Worm (Caenorhabditis elegans): ENCODE measurements around the gene col-101.

Gene col-101

DNA sequence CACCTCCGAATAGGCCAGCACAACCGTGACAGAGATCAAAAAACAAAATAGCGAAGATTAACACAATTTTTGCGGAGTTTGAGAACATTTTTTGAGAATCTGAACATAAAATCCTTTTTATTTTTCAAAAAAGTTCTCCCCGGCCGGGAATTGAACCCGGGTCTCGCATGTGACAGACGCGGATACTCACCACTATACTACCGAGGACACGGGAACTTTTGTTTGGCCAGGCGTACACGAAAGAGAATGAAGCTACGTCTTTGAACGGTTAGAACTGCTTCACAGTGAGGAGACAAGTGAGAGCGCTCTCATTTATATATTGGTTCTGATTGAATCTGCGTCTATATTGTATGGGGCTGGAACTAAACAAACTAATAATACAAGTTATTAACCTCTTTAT is 4.3 kb downstream of the col-101 start, which contains the start of gene grl-26 (continued):
- TF ChIP-seq sma-3 (GFP tag; optimal IDR thresholded peaks at IDR 0.05) (peak; percentile 54), crh-2 (tag; optimal IDR thresholded peaks at IDR 0.05) (peak; percentile 36), R02D3.7 (tag; optimal IDR thresholded peaks at IDR 0.05) (no peak), mdl-1 (tag; optimal IDR thresholded peaks at IDR 0.05) (peak in 1 of 2 experiments; percentile 26), ama-1 (optimal IDR thresholded peaks at IDR 0.05) (no peak), nhr-21 (tag; optimal IDR thresholded peaks at IDR 0.05) (peak; percentile 19), nhr-25 (tag; optimal IDR thresholded peaks at IDR 0.05) (no peak), sma-9 (GFP tag; optimal IDR thresholded peaks at IDR 0.05) (peak; percentile 45), sma-9 (tag; optimal IDR thresholded peaks at IDR 0.05) (no peak), zag-1 (tag; optimal IDR thresholded peaks at IDR 0.05) (no peak), sem-4 (tag; optimal IDR thresholded peaks at IDR 0.05) (no peak), elt-3 (tag; optimal IDR thresholded peaks at IDR 0.05) (no peak), nhr-23 (tag; optimal IDR thresholded peaks at IDR 0.05) (no peak), ztf-1 (GFP tag; conservative IDR thresholded peaks at IDR 0.05) (no peak), C34F6.9 (tag; optimal IDR thresholded peaks at IDR 0.05) (peak; percentile 33)

DNA sequence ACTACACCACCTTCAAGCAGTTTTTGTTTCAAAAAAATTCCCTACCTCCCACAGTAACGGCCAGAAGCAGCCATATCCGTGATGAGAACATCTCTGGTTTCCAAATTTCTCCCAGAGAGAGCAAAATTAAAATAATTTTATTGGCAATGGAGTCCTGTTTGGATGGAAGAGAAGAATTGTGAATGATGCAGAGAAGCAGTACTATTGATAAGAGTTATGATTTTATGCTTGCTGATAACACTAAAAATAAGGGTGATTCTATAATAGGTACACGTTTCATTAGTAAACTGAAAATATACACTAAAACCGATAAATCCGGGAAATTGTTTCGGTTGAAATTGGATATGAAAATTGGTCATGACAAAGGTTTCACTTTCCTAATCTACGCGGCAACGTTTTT is 6.4 kb downstream of the col-101 start, which contains the start of gene dsc-4:
Gene dsc-4 (minus strand): TSS at position 165 of the 400 bp plus-strand sequence.
- TF ChIP-seq lin-11 (tag; optimal IDR thresholded peaks at IDR 0.05) (no peak), fos-1 (tag; optimal IDR thresholded peaks at IDR 0.05) (peak; percentile 58)

DNA sequence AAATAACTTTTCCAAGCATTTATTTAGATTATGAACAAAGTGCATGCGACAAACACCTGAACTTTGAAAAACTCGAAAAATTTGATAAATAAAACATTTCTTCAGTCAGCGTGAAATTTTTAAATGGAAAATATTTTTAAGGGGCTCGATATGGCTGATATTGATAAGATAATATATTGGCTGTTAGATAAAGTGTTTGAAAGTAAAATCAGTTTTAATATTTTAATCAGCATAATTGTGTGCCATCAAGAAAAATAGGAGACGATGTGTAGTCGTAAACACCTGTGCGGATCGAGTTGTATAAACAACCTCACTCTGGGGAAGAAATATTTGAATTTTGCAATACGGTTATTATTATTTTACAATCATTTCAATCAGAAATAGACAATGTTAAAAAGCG is 7.2 kb downstream of the col-101 start:
- TF ChIP-seq lin-13 (GFP tag; optimal IDR thresholded peaks at IDR 0.05) (no peak), aly-2 (tag; optimal IDR thresholded peaks at IDR 0.05) (no peak), mab-5 (tag; optimal IDR thresholded peaks at IDR 0.05) (no peak), crh-2 (tag; optimal IDR thresholded peaks at IDR 0.05) (no peak), mbf-1 (tag; optimal IDR thresholded peaks at IDR 0.05) (no peak), zag-1 (tag; optimal IDR thresholded peaks at IDR 0.05) (no peak), lin-11 (tag; optimal IDR thresholded peaks at IDR 0.05) (no peak), nhr-12 (tag; optimal IDR thresholded peaks at IDR 0.05) (no peak), Y55F3AM.14 (GFP tag; optimal IDR thresholded peaks at IDR 0.05) (no peak), fos-1 (tag; optimal IDR thresholded peaks at IDR 0.05) (no peak), lin-39 (tag; optimal IDR thresholded peaks at IDR 0.05) (no peak), sem-4 (tag; optimal IDR thresholded peaks at IDR 0.05) (no peak), nhr-25 (tag; optimal IDR thresholded peaks at IDR 0.05) (no peak), dmd-4 (tag; optimal IDR thresholded peaks at IDR 0.05) (no peak)

DNA sequence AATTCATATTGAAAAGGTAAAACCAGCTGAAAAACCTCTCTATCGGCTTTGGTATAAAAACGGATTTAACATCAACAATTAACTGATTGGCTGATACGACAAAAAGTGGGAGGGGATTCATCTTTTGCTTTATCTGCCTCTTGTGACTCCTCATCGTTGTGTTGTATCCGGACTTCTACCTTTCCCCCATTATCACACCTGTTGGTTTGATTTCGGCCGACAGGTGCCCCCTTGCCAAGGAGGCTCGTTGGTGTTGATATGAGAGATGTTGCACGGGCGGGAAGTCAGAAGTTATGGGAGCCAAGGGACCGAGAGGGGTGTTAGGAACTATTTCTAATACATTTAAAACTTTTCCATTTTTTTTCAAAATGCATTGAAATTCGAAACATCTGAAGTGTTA is 12.3 kb downstream of the col-101 start:
- TF ChIP-seq nhr-6 (tag; optimal IDR thresholded peaks at IDR 0.05) (no peak), ztf-4 (tag; optimal IDR thresholded peaks at IDR 0.05) (no peak), nhr-129 (tag; optimal IDR thresholded peaks at IDR 0.05) (no peak), unc-62 (GFP tag; optimal IDR thresholded peaks at IDR 0.05) (no peak), ztf-11 (tag; optimal IDR thresholded peaks at IDR 0.05) (no peak), nhr-23 (tag; optimal IDR thresholded peaks at IDR 0.05) (no peak), lsy-2 (tag; optimal IDR thresholded peaks at IDR 0.05) (no peak), ceh-82 (tag; optimal IDR thresholded peaks at IDR 0.05) (no peak), aly-2 (tag; optimal IDR thresholded peaks at IDR 0.05) (no peak), alr-1 (tag; optimal IDR thresholded peaks at IDR 0.05) (no peak), nhr-25 (tag; optimal IDR thresholded peaks at IDR 0.05) (no peak), lin-11 (tag; optimal IDR thresholded peaks at IDR 0.05) (no peak), fos-1 (tag; optimal IDR thresholded peaks at IDR 0.05) (no peak), skn-1 (tag; optimal IDR thresholded peaks at IDR 0.05) (no peak), F13H6.1 (tag; optimal IDR thresholded peaks at IDR 0.05) (no peak)

DNA sequence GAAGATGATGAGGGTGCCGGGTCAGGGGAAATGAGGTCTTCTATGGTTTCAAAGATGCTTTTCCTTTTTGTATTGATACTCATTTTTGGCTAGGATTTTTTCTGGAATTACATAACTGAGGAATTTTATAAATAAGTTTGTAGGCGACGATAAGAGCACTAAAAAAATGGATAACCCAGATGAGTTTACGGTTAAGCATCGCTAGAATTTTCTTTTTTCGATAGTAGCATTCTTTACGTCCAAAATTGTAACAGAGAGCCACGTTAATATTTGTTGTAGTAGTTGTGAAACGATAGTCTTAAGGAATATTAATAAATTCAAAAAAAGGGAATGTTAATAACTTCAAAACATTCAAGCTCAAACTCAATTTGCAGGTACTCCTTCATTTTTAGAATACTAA is 13.2 kb downstream of the col-101 start, which contains the start of gene snai-1:
Gene snai-1 (minus strand): TSS at position 101 of the 400 bp plus-strand sequence.
- TF ChIP-seq ceh-16 (tag; optimal IDR thresholded peaks at IDR 0.05) = no peak
- TF ChIP-seq nhr-237 (tag; optimal IDR thresholded peaks at IDR 0.05) = no peak
- TF ChIP-seq mdl-1 (tag; optimal IDR thresholded peaks at IDR 0.05) = no peak
- no peak for TF ChIP-seq ama-1 (optimal IDR thresholded peaks at IDR 0.05)
- TF ChIP-seq elt-3 (tag; optimal IDR thresholded peaks at IDR 0.05) = no peak
- TF ChIP-seq nhr-25 (tag; optimal IDR thresholded peaks at IDR 0.05) = no peak
- no peak for TF ChIP-seq R02D3.7 (tag; optimal IDR thresholded peaks at IDR 0.05)
